Worm (Caenorhabditis elegans): ENCODE data around the gene F29A7.6.
A peak's percentile ranks its signal among the peaks of the same experiment; 100 is the strongest.

F29A7.6 gene

DNA sequence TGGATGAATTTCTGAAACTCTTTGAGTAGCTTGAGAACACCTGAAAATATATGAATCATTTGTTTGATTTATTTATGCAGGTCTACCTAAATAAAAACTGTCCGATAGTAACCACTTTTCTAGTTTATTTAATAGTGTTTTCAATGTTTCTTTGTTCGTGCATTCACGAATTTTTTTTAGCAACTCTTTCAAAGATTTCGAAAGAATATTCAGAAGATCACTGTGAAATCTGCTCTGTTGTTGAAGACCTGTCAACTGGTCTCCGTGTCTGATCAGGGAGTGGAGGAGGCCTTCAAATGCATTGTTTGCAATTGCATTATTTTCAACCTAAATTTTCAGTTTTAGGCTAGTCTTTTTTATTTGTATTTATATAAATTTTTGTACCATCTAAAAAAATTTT is 42.5 kb downstream of the F29A7.6 start, which contains the start of gene T05A8.1:
T05A8.1 (minus strand) TSS at position 101 of the 400 bp plus-strand sequence.
- no peak for TF ChIP-seq tbx-2 (tag; optimal IDR thresholded peaks at IDR 0.05)
- TF ChIP-seq ceh-82 (tag; optimal IDR thresholded peaks at IDR 0.05): no peak
- TF ChIP-seq unc-30 (tag; optimal IDR thresholded peaks at IDR 0.05): no peak
- TF ChIP-seq nhr-19 (GFP tag; conservative IDR thresholded peaks at IDR 0.05): no peak
- TF ChIP-seq nhr-85 (tag): no peak
- no peak for TF ChIP-seq lin-39 (tag; optimal IDR thresholded peaks at IDR 0.05)
- no peak for TF ChIP-seq nhr-28 (tag; optimal IDR thresholded peaks at IDR 0.05)
- TF ChIP-seq ceh-88 (GFP tag; IDR thresholded peaks at IDR 0.05): no peak
- TF ChIP-seq F16B12.6 (tag; optimal IDR thresholded peaks at IDR 0.05): no peak
- TF ChIP-seq tlp-1 (tag; optimal IDR thresholded peaks at IDR 0.05): no peak
- no peak for TF ChIP-seq xbp-1 (tag; optimal IDR thresholded peaks at IDR 0.05)
- TF ChIP-seq fkh-4 (tag; optimal IDR thresholded peaks at IDR 0.05; ENCODE audit: borderline replicate concordance): no peak
- TF ChIP-seq egl-27 (tag; optimal IDR thresholded peaks at IDR 0.05): no peak
- no peak for TF ChIP-seq ztf-11 (tag; optimal IDR thresholded peaks at IDR 0.05)
- TF ChIP-seq efl-1 (optimal IDR thresholded peaks at IDR 0.05): no peak
- no peak for TF ChIP-seq efl-1 (GFP tag; optimal IDR thresholded peaks at IDR 0.05 in 1 of 2)

- TF ChIP-seq nhr-85 (tag) (no peak), lsy-2 (tag; optimal IDR thresholded peaks at IDR 0.05) (no peak), unc-130 (tag; optimal IDR thresholded peaks at IDR 0.05) (no peak), nhr-71 (tag; optimal IDR thresholded peaks at IDR 0.05) (peak; percentile 42), mdl-1 (tag; optimal IDR thresholded peaks at IDR 0.05) (peak in 1 of 2 experiments; percentile 8), ama-1 (optimal IDR thresholded peaks at IDR 0.05) (no peak), sptf-1 (tag; optimal IDR thresholded peaks at IDR 0.05) (no peak), fkh-8 (tag; optimal IDR thresholded peaks at IDR 0.05) (peak; percentile 55), mep-1 (tag; optimal IDR thresholded peaks at IDR 0.05) (no peak), nhr-20 (tag; optimal IDR thresholded peaks at IDR 0.05) (peak; percentile 7), rnt-1 (tag; optimal IDR thresholded peaks at IDR 0.05) (peak; percentile 29), zip-4 (GFP tag; optimal IDR thresholded peaks at IDR 0.05) (no peak), lin-35 (GFP tag; optimal IDR thresholded peaks at IDR 0.05) (peak in 1 of 2 experiments; percentile 34), unc-30 (tag; optimal IDR thresholded peaks at IDR 0.05) (no peak), efl-1 (optimal IDR thresholded peaks at IDR 0.05) (peak; percentile 29 to 64), efl-1 (GFP tag; optimal IDR thresholded peaks at IDR 0.05 in 1 of 2) (no peak), egl-27 (tag; optimal IDR thresholded peaks at IDR 0.05) (no peak), unc-98 (GFP tag; IDR thresholded peaks at IDR 0.05) (no peak), nhr-84 (tag; optimal IDR thresholded peaks at IDR 0.05) (no peak), elt-3 (tag; optimal IDR thresholded peaks at IDR 0.05) (no peak), grh-1 (GFP tag; IDR thresholded peaks at IDR 0.05) (no peak), ztf-4 (tag; optimal IDR thresholded peaks at IDR 0.05) (no peak), ceh-88 (GFP tag; IDR thresholded peaks at IDR 0.05) (no peak), lin-14 (GFP tag; optimal IDR thresholded peaks at IDR 0.05) (peak; percentile 66), nhr-47 (tag; optimal IDR thresholded peaks at IDR 0.05) (peak; percentile 23), blmp-1 (tag; optimal IDR thresholded peaks at IDR 0.05) (no peak), ceh-90 (tag; optimal IDR thresholded peaks at IDR 0.05) (no peak)
These were observed 44.5 kb downstream of the F29A7.6 start, which contains the start of gene Y47G7B.2 for ce11 chrII:2707872-2708271. Gene Y47G7B.2 (minus strand): TSS chrII:2708014.

DNA sequence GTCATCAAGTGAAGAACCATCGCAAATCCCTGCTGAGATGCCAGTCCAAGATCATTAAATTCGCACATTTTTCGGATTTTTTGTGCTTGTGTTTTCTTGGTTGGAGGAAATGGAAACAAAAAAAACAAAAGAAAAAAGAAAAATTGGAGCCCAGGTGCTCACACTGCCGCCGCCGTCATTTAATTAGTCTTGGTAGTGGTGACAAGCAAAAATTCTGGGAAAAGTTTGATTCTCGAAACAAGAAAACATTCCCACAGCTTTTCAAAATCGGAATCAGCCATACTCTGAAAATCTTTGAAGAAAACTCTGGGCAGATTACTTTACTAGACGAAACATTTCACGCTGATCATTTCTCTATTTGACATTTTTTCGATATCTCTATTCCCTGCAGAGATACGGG is 47.2 kb downstream of the F29A7.6 start, which contains the start of gene srh-128:
srh-128 (minus strand) TSS at position 101 of the 400 bp plus-strand sequence.
- TF ChIP-seq alr-1 (tag; optimal IDR thresholded peaks at IDR 0.05; ENCODE audit: borderline replicate concordance) (no peak), ama-1 (optimal IDR thresholded peaks at IDR 0.05) (no peak), aly-2 (tag; optimal IDR thresholded peaks at IDR 0.05) (no peak), skn-1 (tag; optimal IDR thresholded peaks at IDR 0.05) (no peak), unc-62 (GFP tag; optimal IDR thresholded peaks at IDR 0.05) (no peak), ceh-8 (GFP tag; optimal IDR thresholded peaks at IDR 0.05) (no peak), jun-1 (tag; optimal IDR thresholded peaks at IDR 0.05) (no peak), nhr-71 (tag; optimal IDR thresholded peaks at IDR 0.05) (no peak), dpl-1 (GFP tag; optimal IDR thresholded peaks at IDR 0.05) (no peak), pag-3 (tag; optimal IDR thresholded peaks at IDR 0.05; ENCODE audit: borderline replicate concordance, insufficient read depth) (no peak), lin-14 (GFP tag; optimal IDR thresholded peaks at IDR 0.05) (no peak), efl-1 (optimal IDR thresholded peaks at IDR 0.05) (no peak), efl-1 (GFP tag; optimal IDR thresholded peaks at IDR 0.05 in 1 of 2) (no peak), irx-1 (tag; optimal IDR thresholded peaks at IDR 0.05) (no peak), lsy-2 (tag; optimal IDR thresholded peaks at IDR 0.05) (no peak), zag-1 (tag; optimal IDR thresholded peaks at IDR 0.05) (no peak), sox-4 (tag; optimal IDR thresholded peaks at IDR 0.05) (no peak), nhr-20 (tag; optimal IDR thresholded peaks at IDR 0.05) (no peak), tlp-1 (tag; optimal IDR thresholded peaks at IDR 0.05) (no peak)
